Worm (Caenorhabditis elegans) whole organism, mixed stage, embryonic: ENCODE measurements around the gene clec-36.

Source experiments
- M03D4.4 ChIP-seq: sonication (generic microtip); optimal IDR thresholded peaks from 2 replicates; lab custom pipeline; 2017; ENCODE audit warnings: mild to moderate bottlenecking, missing genetic modification characterization, missing compliant biosample characterization
- bed-3 ChIP-seq: fragments of 200-800 bp; sonication (Bioruptor generic); optimal IDR thresholded peaks from 3 replicates; lab custom pipeline; 2018; ENCODE audit warnings: mild to moderate bottlenecking, missing genetic modification characterization, moderate library complexity, missing compliant biosample characterization
- blmp-1 ChIP-seq: fragments of 150-350 bp; optimal IDR thresholded peaks from 2 replicates; lab custom pipeline; 2014; ENCODE audit warnings: missing biosample characterization, missing genetic modification characterization
- ceh-39 ChIP-seq: fragments of 150-350 bp; optimal IDR thresholded peaks from 2 replicates; lab custom pipeline; 2014; ENCODE audit warnings: missing biosample characterization, missing genetic modification characterization
- ceh-43 ChIP-seq: fragments of 200-800 bp; sonication (Bioruptor generic); optimal IDR thresholded peaks from 2 replicates; lab custom pipeline; 2018; ENCODE audit warnings: mild to moderate bottlenecking, missing genetic modification characterization, moderate library complexity, missing compliant biosample characterization
- ceh-83 ChIP-seq: fragments of 200-800 bp; sonication (Bioruptor generic); optimal IDR thresholded peaks from 2 replicates; lab custom pipeline; 2018; ENCODE audit warnings: mild to moderate bottlenecking, missing genetic modification characterization, missing compliant biosample characterization
- ces-1 ChIP-seq: fragments of 150-350 bp; optimal IDR thresholded peaks from 2 replicates; lab custom pipeline; 2014; ENCODE audit warnings: missing biosample characterization, missing genetic modification reagents, missing genetic modification characterization
- cnd-1 ChIP-seq: fragments of 200-800 bp; sonication (Bioruptor generic); optimal IDR thresholded peaks from 2 replicates; lab custom pipeline; 2018; ENCODE audit warnings: mild to moderate bottlenecking, missing genetic modification characterization, missing compliant biosample characterization
- drap-1 ChIP-seq: fragments of 200-800 bp; sonication (Bioruptor generic); optimal IDR thresholded peaks from 3 replicates; lab custom pipeline; 2018; ENCODE audit warnings: mild to moderate bottlenecking, missing genetic modification characterization, missing compliant biosample characterization
- elt-1 ChIP-seq: sonication (generic microtip); optimal IDR thresholded peaks from 2 replicates; lab custom pipeline; 2017; ENCODE audit warnings: missing genetic modification characterization, mild to moderate bottlenecking, missing compliant biosample characterization, antibody characterized with exemption, moderate library complexity, borderline replicate concordance; ENCODE audit not compliant: insufficient read depth
- flh-1 ChIP-seq: fragments of 200-800 bp; sonication (Bioruptor generic); optimal IDR thresholded peaks from 2 replicates; lab custom pipeline; 2018; ENCODE audit warnings: mild to moderate bottlenecking, missing genetic modification characterization, moderate library complexity, missing compliant biosample characterization
- ham-2 ChIP-seq: fragments of 200-800 bp; sonication (Bioruptor generic); optimal IDR thresholded peaks from 2 replicates; lab custom pipeline; 2018; ENCODE audit warnings: mild to moderate bottlenecking, missing genetic modification characterization, missing compliant biosample characterization
- lin-13 ChIP-seq: fragments of 150-350 bp; optimal IDR thresholded peaks from 2 replicates; lab custom pipeline; 2014; ENCODE audit warnings: missing biosample characterization, missing genetic modification characterization
- lin-32 ChIP-seq: fragments of 200-800 bp; sonication (Bioruptor generic); optimal IDR thresholded peaks from 2 replicates; lab custom pipeline; 2018; ENCODE audit warnings: mild to moderate bottlenecking, missing genetic modification characterization, missing compliant biosample characterization
- lsy-2 ChIP-seq: fragments of 150-350 bp; optimal IDR thresholded peaks from 2 replicates; lab custom pipeline; 2014; ENCODE audit warnings: missing biosample characterization, missing genetic modification characterization
- mab-5 ChIP-seq: fragments of 150-350 bp; optimal IDR thresholded peaks from 2 replicates; lab custom pipeline; 2014; ENCODE audit warnings: missing biosample characterization, missing genetic modification characterization
- mep-1 ChIP-seq: fragments of 150-350 bp; optimal IDR thresholded peaks from 2 replicates; lab custom pipeline; 2017; ENCODE audit warnings: missing biosample characterization, missing genetic modification reagents, missing genetic modification characterization, inconsistent platforms
- mls-2 ChIP-seq: sonication (generic microtip); optimal IDR thresholded peaks from 2 replicates; lab custom pipeline; 2016; ENCODE audit warnings: mild to moderate bottlenecking, missing genetic modification characterization, moderate library complexity, missing compliant biosample characterization
- nhr-12 ChIP-seq: fragments of 150-350 bp; optimal IDR thresholded peaks from 2 replicates; lab custom pipeline; 2014; ENCODE audit warnings: missing biosample characterization, missing genetic modification characterization
- nhr-2 ChIP-seq: fragments of 150-350 bp; optimal IDR thresholded peaks from 2 replicates; lab custom pipeline; 2014; ENCODE audit warnings: missing biosample characterization, missing genetic modification characterization
- nhr-237 ChIP-seq: fragments of 150-350 bp; optimal IDR thresholded peaks from 2 replicates; lab custom pipeline; 2014; ENCODE audit warnings: missing biosample characterization, missing genetic modification characterization
- nhr-28 ChIP-seq: fragments of 150-350 bp; optimal IDR thresholded peaks from 2 replicates; lab custom pipeline; 2014; ENCODE audit warnings: missing biosample characterization, missing genetic modification characterization
- nhr-76 ChIP-seq: sonication (generic microtip); optimal IDR thresholded peaks from 2 replicates; lab custom pipeline; 2017; ENCODE audit warnings: missing biosample characterization, missing genetic modification characterization
- pha-4 ChIP-seq: fragments of 150-350 bp; optimal IDR thresholded peaks from 2 replicates; lab custom pipeline; 2018; ENCODE audit warnings: missing biosample characterization, missing genetic modification reagents, missing genetic modification characterization
- sem-2 ChIP-seq: fragments of 200-800 bp; sonication (Bioruptor generic); optimal IDR thresholded peaks from 2 replicates; lab custom pipeline; 2018; ENCODE audit warnings: mild to moderate bottlenecking, missing genetic modification characterization, missing compliant biosample characterization
- snpc-4 ChIP-seq: fragments of 150-350 bp; optimal IDR thresholded peaks from 2 replicates; lab custom pipeline; 2014; ENCODE audit warnings: missing biosample characterization, missing genetic modification characterization
- sptf-1 ChIP-seq: sonication (generic microtip); optimal IDR thresholded peaks from 2 replicates; lab custom pipeline; 2017; ENCODE audit warnings: mild to moderate bottlenecking, missing genetic modification characterization, moderate library complexity, missing compliant biosample characterization
- unc-120 ChIP-seq: sonication (generic microtip); optimal IDR thresholded peaks from 2 replicates; lab custom pipeline; 2017; ENCODE audit warnings: missing genetic modification characterization, missing compliant biosample characterization; ENCODE audit not compliant: poor library complexity, severe bottlenecking
- unc-39 ChIP-seq: fragments of 150-350 bp; optimal IDR thresholded peaks from 2 replicates; lab custom pipeline; 2014; ENCODE audit warnings: missing biosample characterization, missing genetic modification characterization
- unc-62 ChIP-seq: fragments of 150-350 bp; optimal IDR thresholded peaks from 2 replicates; lab custom pipeline; 2014; ENCODE audit warnings: missing biosample characterization, missing genetic modification reagents, missing genetic modification characterization
- zip-8 ChIP-seq: fragments of 150-350 bp; optimal IDR thresholded peaks from 2 replicates; lab custom pipeline; 2014; ENCODE audit warnings: missing biosample characterization, missing genetic modification characterization
- ztf-11 ChIP-seq: fragments of 150-350 bp; optimal IDR thresholded peaks from 2 replicates; lab custom pipeline; 2014; ENCODE audit warnings: missing biosample characterization, missing genetic modification characterization

Gene clec-36

DNA sequence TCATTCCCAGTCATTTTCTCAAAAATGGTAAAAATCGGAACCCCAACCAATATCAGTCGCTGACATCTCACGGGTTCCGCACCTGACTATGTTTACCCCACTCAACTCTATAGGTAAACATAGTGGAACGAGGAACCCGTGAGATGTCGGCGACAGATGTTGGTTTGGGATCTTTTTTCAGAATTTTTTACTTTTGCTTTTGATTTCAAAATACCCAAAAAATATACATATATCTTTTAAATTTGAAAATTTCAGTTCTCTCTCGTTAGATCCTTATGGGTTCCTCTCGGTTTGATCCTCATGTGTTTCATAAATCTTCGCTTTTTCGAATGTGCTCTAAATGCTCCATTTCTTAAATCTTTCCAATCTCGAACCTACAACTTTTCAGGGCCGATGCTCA lies 25.2 kb upstream of the clec-36 start, which contains the start of gene srw-23:
Gene srw-23, plus strand, starts transcription at position 301 of the 400 bp plus-strand sequence.
- no peak for TF ChIP-seq cnd-1 (tag; lab: Kevin White, UChicago)
- TF ChIP-seq mep-1 (tag; lab: Kevin White, UChicago), result no peak
- TF ChIP-seq lin-13, result no peak
- TF ChIP-seq snpc-4 (tag; lab: Kevin White, UChicago), result no peak
- no peak for TF ChIP-seq zip-8
- no peak for TF ChIP-seq lin-32
- no peak for TF ChIP-seq ceh-39 (tag; lab: Kevin White, UChicago)
- no peak for TF ChIP-seq elt-1 (tag; lab: Kevin White, UChicago)
- no peak for TF ChIP-seq unc-120 (tag; lab: Kevin White, UChicago)
- TF ChIP-seq M03D4.4, result no peak
- TF ChIP-seq bed-3 (GFP tag; lab: Kevin White, UChicago), result no peak
- no peak for TF ChIP-seq unc-39 (tag; lab: Kevin White, UChicago)
- TF ChIP-seq mls-2, result no peak
- no peak for TF ChIP-seq sptf-1 (tag; lab: Kevin White, UChicago)
- TF ChIP-seq nhr-28 (tag; lab: Kevin White, UChicago), result no peak
- TF ChIP-seq pha-4 (tag; lab: Kevin White, UChicago), result no peak

DNA sequence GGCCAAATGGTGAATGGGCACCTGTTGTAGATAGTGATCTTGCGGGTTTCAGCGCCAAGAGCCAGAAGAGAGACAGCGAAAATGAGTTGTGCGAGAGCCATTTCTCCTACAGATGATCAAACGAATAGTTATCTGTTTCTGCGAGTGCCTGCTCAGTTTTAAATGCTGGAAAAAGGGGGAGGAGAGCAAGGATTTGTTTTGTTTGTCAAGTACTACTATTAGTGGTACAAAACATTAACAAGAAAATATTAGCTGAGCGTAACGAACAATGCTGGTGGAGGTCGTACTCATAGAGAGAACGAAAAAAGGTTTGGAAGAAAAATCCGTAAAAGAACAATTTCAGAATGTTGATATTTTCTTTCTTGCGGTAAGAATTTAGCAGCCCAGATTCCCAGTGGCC lies 23.0 kb upstream of the clec-36 start, which contains the start of gene thn-4:
Gene thn-4, minus strand, starts transcription at position 101 of the 400 bp plus-strand sequence.
- TF ChIP-seq nhr-2 (tag; lab: Kevin White, UChicago), result no peak
- no peak for TF ChIP-seq snpc-4 (tag; lab: Kevin White, UChicago)
- TF ChIP-seq ham-2, result no peak
- TF ChIP-seq mab-5 (tag; lab: Kevin White, UChicago), result no peak
- TF ChIP-seq pha-4 (tag; lab: Kevin White, UChicago), result no peak
- no peak for TF ChIP-seq unc-120 (tag; lab: Kevin White, UChicago)
- TF ChIP-seq M03D4.4, result no peak
- TF ChIP-seq ceh-83 (GFP tag; lab: Kevin White, UChicago), result no peak
- no peak for TF ChIP-seq ceh-43 (GFP tag; lab: Kevin White, UChicago)
- TF ChIP-seq lin-13, result no peak
- no peak for TF ChIP-seq drap-1 (GFP tag; lab: Kevin White, UChicago)
- no peak for TF ChIP-seq mls-2
- TF ChIP-seq ces-1 (GFP tag; lab: Kevin White, UChicago), result no peak
- TF ChIP-seq lin-32, result no peak
- no peak for TF ChIP-seq sem-2 (GFP tag; lab: Kevin White, UChicago)
- no peak for TF ChIP-seq sptf-1 (tag; lab: Kevin White, UChicago)
- TF ChIP-seq blmp-1 (tag; lab: Kevin White, UChicago), result no peak
- no peak for TF ChIP-seq unc-39 (tag; lab: Kevin White, UChicago)

DNA sequence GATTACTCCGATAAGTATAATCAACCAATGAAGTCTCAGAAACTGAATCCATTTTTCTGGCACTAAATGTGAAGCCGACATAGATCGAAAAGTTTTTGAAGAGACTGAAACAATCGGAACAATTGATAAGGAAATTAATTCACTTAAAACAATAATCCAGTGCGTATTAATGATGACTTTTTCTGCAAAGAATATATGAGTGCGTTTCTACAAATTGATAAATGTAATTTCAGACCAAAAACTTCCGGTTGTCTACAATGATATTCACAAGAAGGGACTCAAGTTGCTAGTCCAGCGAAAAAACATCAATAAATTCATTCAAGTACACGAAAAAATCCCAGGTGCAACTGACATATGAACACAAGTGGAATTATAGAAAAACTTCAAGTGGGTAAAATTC lies 21.3 kb upstream of the clec-36 start, which contains the start of gene clec-33:
Gene clec-33, minus strand, starts transcription at position 101 of the 400 bp plus-strand sequence.
- TF ChIP-seq ceh-39 (tag; lab: Kevin White, UChicago) (no peak), nhr-2 (tag; lab: Kevin White, UChicago) (no peak), unc-120 (tag; lab: Kevin White, UChicago) (no peak), unc-39 (tag; lab: Kevin White, UChicago) (no peak), zip-8 (no peak), flh-1 (GFP tag; lab: Kevin White, UChicago) (no peak), drap-1 (GFP tag; lab: Kevin White, UChicago) (no peak), mep-1 (tag; lab: Kevin White, UChicago) (no peak), nhr-12 (tag; lab: Kevin White, UChicago) (no peak), lsy-2 (tag; lab: Kevin White, UChicago) (no peak), nhr-28 (tag; lab: Kevin White, UChicago) (no peak), elt-1 (tag; lab: Kevin White, UChicago) (no peak), lin-13 (no peak), ceh-83 (GFP tag; lab: Kevin White, UChicago) (no peak), ces-1 (GFP tag; lab: Kevin White, UChicago) (no peak), M03D4.4 (no peak), ham-2 (no peak), cnd-1 (tag; lab: Kevin White, UChicago) (no peak)

DNA sequence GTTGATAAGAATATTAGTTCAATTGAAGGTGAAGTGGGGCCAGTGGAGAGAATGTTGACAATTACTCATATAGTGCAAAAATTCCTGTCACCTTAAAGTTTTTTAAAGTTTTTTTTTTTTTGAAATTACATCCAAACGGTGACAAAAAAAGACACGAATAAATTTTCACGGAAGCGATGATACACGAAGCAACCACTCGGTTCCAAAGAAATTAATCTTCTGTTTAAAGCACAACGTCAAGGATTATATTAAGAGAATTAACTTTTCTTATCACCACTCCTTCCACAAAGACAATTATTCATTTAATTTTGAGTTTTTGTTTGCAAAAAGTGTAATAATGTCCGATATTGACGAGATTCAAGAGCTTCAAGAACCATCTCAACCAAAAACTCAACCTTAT lies 17.0 kb upstream of the clec-36 start, which contains the start of gene clec-28:
Gene clec-28, plus strand, starts transcription at position 301 of the 400 bp plus-strand sequence.
- TF ChIP-seq lin-13, result no peak
- no peak for TF ChIP-seq nhr-2 (tag; lab: Kevin White, UChicago)

DNA sequence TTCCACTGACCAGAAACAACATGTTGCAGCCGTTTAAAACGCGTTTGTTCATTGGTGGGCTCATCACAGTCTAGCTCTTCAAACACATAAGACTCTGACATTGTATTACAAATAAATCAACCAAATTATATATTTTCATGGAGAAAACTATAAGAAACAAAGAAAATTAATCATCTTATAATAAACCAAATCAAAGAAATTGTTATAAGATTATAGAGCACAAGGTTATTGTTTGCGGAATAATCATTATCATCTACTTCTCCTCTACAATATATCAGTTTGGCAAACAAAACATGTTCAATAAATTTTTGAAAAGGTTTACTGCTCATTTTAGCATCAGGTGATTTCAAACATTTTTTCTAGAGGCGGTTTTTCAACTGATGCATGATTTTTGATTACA lies 13.3 kb upstream of the clec-36 start, which contains the start of the genes clec-32 and clec-24:
Gene clec-32, minus strand, starts transcription at position 101 of the 400 bp plus-strand sequence.
Gene clec-24, plus strand, starts transcription at position 294 of the 400 bp plus-strand sequence.
- TF ChIP-seq lsy-2 (tag; lab: Kevin White, UChicago) (no peak), nhr-76 (no peak), blmp-1 (tag; lab: Kevin White, UChicago) (no peak), snpc-4 (tag; lab: Kevin White, UChicago) (no peak), mls-2 (no peak), zip-8 (no peak), bed-3 (GFP tag; lab: Kevin White, UChicago) (no peak), nhr-237 (tag; lab: Kevin White, UChicago) (no peak), unc-62 (GFP tag; lab: Kevin White, UChicago) (no peak), lin-32 (no peak), lin-13 (no peak), nhr-28 (tag; lab: Kevin White, UChicago) (no peak), ztf-11 (tag; lab: Kevin White, UChicago) (no peak), nhr-12 (tag; lab: Kevin White, UChicago) (no peak), drap-1 (GFP tag; lab: Kevin White, UChicago) (no peak), nhr-2 (tag; lab: Kevin White, UChicago) (no peak), M03D4.4 (no peak), cnd-1 (tag; lab: Kevin White, UChicago) (no peak)
- TF ChIP-seq, all 35 proteins: peak for 0
